Worm (Caenorhabditis elegans) whole organism, L1 larva: Measurements from ENCODE around the gene prk-2.

Source experiments
- alr-1 ChIP-seq: fragments of 200-800 bp; sonication (Bioruptor generic); optimal IDR thresholded peaks from 2 replicates; lab custom pipeline; 2018; ENCODE audit warnings: borderline replicate concordance, mild to moderate bottlenecking, missing genetic modification characterization, missing compliant biosample characterization
- aly-2 ChIP-seq: fragments of 150-350 bp; optimal IDR thresholded peaks from 2 replicates; lab custom pipeline; 2014; ENCODE audit warnings: missing biosample characterization, missing genetic modification characterization
- ama-1 ChIP-seq: fragments of 150-350 bp; optimal IDR thresholded peaks from 2 replicates; lab custom pipeline; 2014
- blmp-1 ChIP-seq: fragments of 150-350 bp; optimal IDR thresholded peaks from 2 replicates; lab custom pipeline; 2014; ENCODE audit warnings: missing biosample characterization, missing genetic modification characterization
- ceh-8 ChIP-seq: fragments of 200-800 bp; sonication (Bioruptor generic); optimal IDR thresholded peaks from 2 replicates; lab custom pipeline; 2018; ENCODE audit warnings: mild to moderate bottlenecking, missing genetic modification characterization, moderate library complexity, missing compliant biosample characterization
- ceh-82 ChIP-seq, 3 experiments: fragments of 150-350 bp in 1 of 3; sonication (generic microtip) in 2 of 3; optimal IDR thresholded peaks; 2 replicates each; lab custom pipeline; 2014 to 2017; ENCODE audit warnings: missing biosample characterization in 3 of 3, missing genetic modification characterization in 3 of 3
- ceh-88 ChIP-seq: fragments of 200-800 bp; sonication (Bioruptor generic); IDR thresholded peaks from 2 replicates; pipeline ENCODE4 v1.3.6; 2022; ENCODE audit warnings: missing genetic modification characterization, missing compliant biosample characterization
- dpl-1 ChIP-seq, 3 experiments: fragments of 150-350 bp in 2 of 3; sonication (generic microtip) in 1 of 3; optimal IDR thresholded peaks; 2 replicates each; lab custom pipeline; 2014 to 2017; ENCODE audit warnings: missing biosample characterization in 3 of 3, missing genetic modification characterization in 3 of 3, missing genetic modification reagents in 3 of 3
- efl-1 ChIP-seq, 4 experiments: fragments of 150-350 bp; optimal IDR thresholded peaks in 3 of 4; peaks in 1 of 4; 1 replicate in 1 of 4; 2 replicates in 3 of 4; lab custom pipeline; 2014; ENCODE audit warnings: missing biosample characterization in 2 of 4, missing genetic modification characterization in 2 of 4, missing genetic modification reagents in 2 of 4
- egl-13 ChIP-seq: sonication (generic microtip); optimal IDR thresholded peaks from 2 replicates; lab custom pipeline; 2016; ENCODE audit warnings: missing genotype, missing genetic modification reagents, missing genetic modification characterization, missing compliant biosample characterization
- elt-2 ChIP-seq: sonication (generic microtip); optimal IDR thresholded peaks from 2 replicates; lab custom pipeline; 2016; ENCODE audit warnings: missing genetic modification characterization, mild to moderate bottlenecking, inconsistent platforms, missing compliant biosample characterization, missing genetic modification reagents
- elt-3 ChIP-seq, 6 experiments: fragments of 150-350 bp in 1 of 6; sonication (generic microtip); optimal IDR thresholded peaks; 2 replicates each; lab custom pipeline; 2017 to 2018; ENCODE audit warnings: missing biosample characterization in 6 of 6, missing genetic modification characterization in 6 of 6, inconsistent platforms in 1 of 6
- fkh-10 ChIP-seq: sonication (generic microtip); optimal IDR thresholded peaks from 2 replicates; lab custom pipeline; 2017; ENCODE audit warnings: missing biosample characterization, missing genetic modification reagents, missing genetic modification characterization
- fkh-4 ChIP-seq: sonication (generic microtip); optimal IDR thresholded peaks from 2 replicates; lab custom pipeline; 2016; ENCODE audit warnings: missing compliant biosample characterization, missing genetic modification characterization, borderline replicate concordance
- grh-1 ChIP-seq: fragments of 200-800 bp; sonication (Bioruptor generic); IDR thresholded peaks from 2 replicates; pipeline ENCODE4 v1.3.6; 2022; ENCODE audit warnings: missing genetic modification reagents, missing genetic modification characterization, missing compliant biosample characterization
- hlh-4 ChIP-seq: sonication (generic microtip); optimal IDR thresholded peaks from 2 replicates; lab custom pipeline; 2016; ENCODE audit warnings: mild to moderate bottlenecking, missing genetic modification characterization, missing compliant biosample characterization
- hpl-2 ChIP-seq: fragments of 150-350 bp; optimal IDR thresholded peaks from 2 replicates; lab custom pipeline; 2014; ENCODE audit warnings: missing biosample characterization, missing genetic modification reagents, missing genetic modification characterization
- irx-1 ChIP-seq: sonication (generic microtip); optimal IDR thresholded peaks from 2 replicates; lab custom pipeline; 2016; ENCODE audit warnings: missing genetic modification characterization, missing compliant biosample characterization
- isw-1 ChIP-seq: fragments of 200-800 bp; sonication (Bioruptor generic); IDR thresholded peaks from 2 replicates; pipeline ENCODE4 v1.3.6; 2022; ENCODE audit warnings: missing genetic modification characterization, missing compliant biosample characterization
- lin-14 ChIP-seq: fragments of 200-800 bp; sonication (Bioruptor generic); optimal IDR thresholded peaks from 2 replicates; lab custom pipeline; 2018; ENCODE audit warnings: mild to moderate bottlenecking, missing genetic modification characterization, moderate library complexity, missing compliant biosample characterization
- lir-3 ChIP-seq: sonication (generic microtip); optimal IDR thresholded peaks from 2 replicates; lab custom pipeline; 2016; ENCODE audit warnings: mild to moderate bottlenecking, missing genetic modification characterization, moderate library complexity, missing compliant biosample characterization; ENCODE audit not compliant: poor library complexity
- lsy-2 ChIP-seq, 2 experiments: fragments of 150-350 bp; optimal IDR thresholded peaks; 2 replicates each; lab custom pipeline; 2014; ENCODE audit warnings: missing biosample characterization in 2 of 2, missing genetic modification characterization in 2 of 2
- mab-9 ChIP-seq: fragments of 200-800 bp; sonication (Bioruptor generic); IDR thresholded peaks from 2 replicates; pipeline ENCODE4 v1.3.6; 2022; ENCODE audit warnings: missing genetic modification reagents, missing genetic modification characterization, missing compliant biosample characterization
- mdl-1 ChIP-seq, 2 experiments: fragments of 150-350 bp; optimal IDR thresholded peaks; 2 replicates each; lab custom pipeline; 2014 to 2017; ENCODE audit warnings: missing biosample characterization in 2 of 2, missing genetic modification characterization in 2 of 2, inconsistent platforms in 1 of 2
- mef-2 ChIP-seq: fragments of 150-350 bp; optimal IDR thresholded peaks from 2 replicates; lab custom pipeline; 2014; ENCODE audit warnings: missing biosample characterization, missing genetic modification characterization
- nhr-11 ChIP-seq: fragments of 150-350 bp; optimal IDR thresholded peaks from 2 replicates; lab custom pipeline; 2014; ENCODE audit warnings: missing biosample characterization, missing genetic modification characterization
- nhr-19 ChIP-seq: fragments of 200-800 bp; sonication (Bioruptor generic); conservative IDR thresholded peaks from 2 replicates; pipeline ENCODE4 v1.3.6; 2022; ENCODE audit warnings: missing genetic modification characterization, missing compliant biosample characterization
- nhr-237 ChIP-seq: fragments of 150-350 bp; optimal IDR thresholded peaks from 2 replicates; lab custom pipeline; 2014; ENCODE audit warnings: missing biosample characterization, missing genetic modification characterization
- nhr-85 ChIP-seq: sonication (generic microtip); peaks from one replicate; lab custom pipeline; 2016; ENCODE audit warnings: missing genetic modification characterization, inconsistent platforms, missing compliant biosample characterization
- pax-3 ChIP-seq: fragments of 200-800 bp; sonication (Bioruptor generic); optimal IDR thresholded peaks from 2 replicates; lab custom pipeline; 2018; ENCODE audit warnings: mild to moderate bottlenecking, missing genetic modification characterization, moderate library complexity, missing compliant biosample characterization
- snpc-4 ChIP-seq: fragments of 150-350 bp; optimal IDR thresholded peaks from 2 replicates; lab custom pipeline; 2014; ENCODE audit warnings: missing biosample characterization, missing genetic modification characterization
- sptf-1 ChIP-seq: fragments of 150-350 bp; optimal IDR thresholded peaks from 2 replicates; lab custom pipeline; 2014; ENCODE audit warnings: missing biosample characterization, missing genetic modification characterization
- tlp-1 ChIP-seq: fragments of 150-350 bp; optimal IDR thresholded peaks from 2 replicates; lab custom pipeline; 2014; ENCODE audit warnings: missing biosample characterization, missing genetic modification characterization
- unc-30 ChIP-seq: sonication (generic microtip); optimal IDR thresholded peaks from 2 replicates; lab custom pipeline; 2017; ENCODE audit warnings: missing biosample characterization, missing genetic modification characterization
- unc-62 ChIP-seq: fragments of 150-350 bp; optimal IDR thresholded peaks from 2 replicates; lab custom pipeline; 2014; ENCODE audit warnings: missing biosample characterization, missing genetic modification reagents, missing genetic modification characterization
- vab-15 ChIP-seq: sonication (generic microtip); optimal IDR thresholded peaks from 2 replicates; lab custom pipeline; 2017; ENCODE audit warnings: missing genotype, mild to moderate bottlenecking, missing genetic modification characterization, missing compliant biosample characterization
- zip-4 ChIP-seq: fragments of 200-800 bp; sonication (Bioruptor generic); optimal IDR thresholded peaks from 2 replicates; lab custom pipeline; 2018; ENCODE audit warnings: mild to moderate bottlenecking, missing genetic modification characterization, moderate library complexity, missing compliant biosample characterization

The prk-2 gene

DNA sequence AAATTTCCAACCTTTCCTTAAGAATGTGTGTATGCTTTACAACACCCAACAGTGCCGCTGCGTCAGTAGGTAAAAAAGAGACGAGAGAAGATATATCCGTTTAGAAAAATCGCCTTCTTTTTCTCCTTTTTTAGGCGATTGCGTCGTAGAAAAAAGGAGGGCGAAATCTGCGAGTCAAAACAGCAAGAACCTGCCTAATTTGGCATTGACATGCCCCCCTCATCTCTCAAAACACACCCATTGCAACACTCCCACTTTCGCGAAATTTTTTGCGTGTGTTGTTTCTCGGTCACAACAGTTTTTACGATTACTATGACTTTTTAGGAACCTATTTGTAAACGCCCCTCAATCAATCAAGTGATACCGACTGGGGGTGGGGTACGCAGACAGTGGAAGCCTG is 18.3 kb downstream of the prk-2 start (continued):
- TF ChIP-seq zip-4 (GFP tag; lab: Kevin White, UChicago) (no peak), elt-2 (tag; lab: Kevin White, UChicago) (no peak), fkh-10 (GFP tag; lab: Kevin White, UChicago) (no peak), nhr-237 (tag; lab: Kevin White, UChicago) (no peak), ceh-82 (tag; optimal IDR thresholded peaks at IDR 0.05; lab: Kevin White, UChicago) (no peak), ama-1 (no peak), tlp-1 (tag; lab: Kevin White, UChicago) (no peak), pax-3 (tag; lab: Kevin White, UChicago) (no peak), mef-2 (tag; lab: Kevin White, UChicago) (no peak), elt-3 (tag; optimal IDR thresholded peaks at IDR 0.05; lab: Kevin White, UChicago) (peak in 4 of 6 experiments; percentile 8 to 62 (median 28)), isw-1 (GFP tag; lab: Robert Waterston, UW) (no peak), sptf-1 (tag; lab: Kevin White, UChicago) (no peak), irx-1 (no peak), unc-62 (no peak), fkh-4 (no peak), mdl-1 (tag; optimal IDR thresholded peaks at IDR 0.05; lab: Kevin White, UChicago) (no peak), lir-3 (tag; lab: Kevin White, UChicago) (no peak), alr-1 (tag; lab: Kevin White, UChicago) (no peak), mab-9 (no peak), efl-1 (optimal IDR thresholded peaks at IDR 0.05; lab: Kevin White, UChicago) (no peak), efl-1 (GFP tag; optimal IDR thresholded peaks at IDR 0.05 in 1 of 2; lab: Kevin White, UChicago) (peak in 1 of 2 experiments; percentile 21), lsy-2 (tag; optimal IDR thresholded peaks at IDR 0.05; lab: Kevin White, UChicago) (no peak), snpc-4 (no peak), nhr-85 (tag; lab: Kevin White, UChicago) (peak; percentile 82)

DNA sequence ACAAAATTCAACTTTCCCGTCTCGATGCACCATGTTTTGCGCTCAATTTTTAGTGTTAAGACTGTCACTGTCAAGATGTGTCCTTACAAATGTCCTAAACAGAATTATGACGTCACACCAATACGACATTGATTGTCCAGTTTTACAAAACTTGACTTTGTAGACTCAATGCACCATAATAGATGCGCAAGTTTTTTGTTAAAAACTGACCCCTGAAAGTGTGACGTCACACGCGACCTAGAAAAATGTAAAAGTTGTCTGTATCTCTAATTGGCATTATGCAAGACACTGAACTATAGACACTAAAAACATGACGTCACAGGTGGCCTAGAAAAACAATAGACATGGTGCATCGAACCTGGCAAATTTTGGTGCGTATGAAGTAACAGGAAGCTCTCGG is 18.9 kb downstream of the prk-2 start:
- TF ChIP-seq elt-3 (tag; optimal IDR thresholded peaks at IDR 0.05; lab: Kevin White, UChicago) (no peak), snpc-4 (no peak), dpl-1 (GFP tag; optimal IDR thresholded peaks at IDR 0.05; lab: Kevin White, UChicago) (no peak), grh-1 (GFP tag; lab: Robert Waterston, UW) (no peak), aly-2 (tag; lab: Kevin White, UChicago) (no peak), nhr-11 (tag; lab: Kevin White, UChicago) (no peak), lir-3 (tag; lab: Kevin White, UChicago) (no peak), efl-1 (optimal IDR thresholded peaks at IDR 0.05; lab: Kevin White, UChicago) (no peak), efl-1 (GFP tag; optimal IDR thresholded peaks at IDR 0.05 in 1 of 2; lab: Kevin White, UChicago) (no peak), vab-15 (tag; lab: Kevin White, UChicago) (no peak), ceh-8 (no peak), hlh-4 (tag; lab: Kevin White, UChicago) (no peak), pax-3 (tag; lab: Kevin White, UChicago) (no peak), isw-1 (GFP tag; lab: Robert Waterston, UW) (no peak), nhr-19 (GFP tag; lab: Robert Waterston, UW) (no peak), unc-30 (tag; lab: Kevin White, UChicago) (no peak), hpl-2 (GFP tag; lab: Kevin White, UChicago) (no peak), egl-13 (no peak), ceh-88 (GFP tag; lab: Robert Waterston, UW) (no peak), mdl-1 (tag; optimal IDR thresholded peaks at IDR 0.05; lab: Kevin White, UChicago) (no peak)

DNA sequence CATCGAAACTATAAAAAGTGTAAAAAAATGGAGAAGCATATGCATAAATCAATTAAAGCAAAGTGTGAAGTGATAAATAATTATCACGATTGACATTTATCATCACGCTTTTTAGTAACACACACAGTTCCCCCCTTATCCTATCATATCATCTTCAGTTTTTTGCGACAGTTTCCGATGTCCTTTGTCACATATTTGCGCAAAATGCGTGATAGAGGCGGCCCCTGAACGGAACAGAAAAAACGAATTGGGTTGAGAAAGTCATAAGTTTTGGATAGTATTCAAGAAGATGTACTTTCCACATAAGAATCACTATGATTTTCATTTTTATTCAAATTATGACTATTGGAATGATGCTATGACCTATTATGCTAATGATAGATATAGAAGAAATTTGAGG is 20.9 kb downstream of the prk-2 start:
- TF ChIP-seq blmp-1 (tag; lab: Kevin White, UChicago) (peak; percentile 71), elt-3 (tag; optimal IDR thresholded peaks at IDR 0.05; lab: Kevin White, UChicago) (peak in 3 of 6 experiments; percentile 2 to 35 (median 9)), lin-14 (peak; percentile 56), lsy-2 (tag; optimal IDR thresholded peaks at IDR 0.05; lab: Kevin White, UChicago) (no peak), nhr-19 (GFP tag; lab: Robert Waterston, UW) (no peak)
